Worm (Caenorhabditis elegans) whole organism, young adult: ENCODE data around the gene F10E7.11.

ENCODE experiments used
- C06A6.2 ChIP-seq: fragments of 200-800 bp; sonication (Bioruptor generic); conservative IDR thresholded peaks from 2 replicates; pipeline ENCODE4 v1.3.6; 2022; ENCODE audit warnings: missing genetic modification characterization, missing compliant biosample characterization
- attf-3 ChIP-seq: fragments of 200-800 bp; sonication (Bioruptor generic); conservative IDR thresholded peaks from 2 replicates; pipeline ENCODE4 v1.3.6; 2022; ENCODE audit warnings: missing genetic modification reagents, missing genetic modification characterization, missing compliant biosample characterization

DNA sequence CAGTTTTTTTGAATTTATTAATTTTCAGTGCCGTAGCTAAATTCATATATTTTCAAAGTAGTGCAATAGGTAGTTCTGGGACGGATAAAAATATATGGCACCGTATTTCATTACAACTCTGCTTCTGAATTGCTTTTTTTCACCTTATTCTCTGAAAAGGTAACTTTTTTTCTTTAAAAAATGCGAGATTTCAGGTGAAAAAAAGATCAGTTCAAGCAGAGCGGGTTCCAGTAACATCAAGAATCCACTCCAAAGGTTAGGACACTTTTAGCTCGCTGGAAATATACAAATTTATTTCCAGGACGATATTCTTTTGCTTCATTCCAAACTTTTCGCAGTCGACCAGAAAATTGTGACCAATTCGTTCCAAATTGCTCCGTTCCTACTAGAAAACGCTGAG, 25.4 kb upstream of the F10E7.11 start, which contains the start of gene T07F8.1:
- TF ChIP-seq C06A6.2 (GFP tag; lab: Robert Waterston, UW) (no peak), attf-3 (no peak)
